Worm (Caenorhabditis elegans): ENCODE data around the gene srg-22.

ce11 chrII:3063366-3063765 lies 29.9 kb downstream of the srg-22 start:
- TF ChIP-seq him-1 (tag; optimal IDR thresholded peaks at IDR 0.05) (no peak), dao-5 (tag; optimal IDR thresholded peaks at IDR 0.05) (no peak)
